Worm (Caenorhabditis elegans) whole organism, late embryonic: Measurements from ENCODE around the gene ZK546.5.

Source experiments
- C38D4.7 ChIP-seq: fragments of 200-800 bp; sonication (Bioruptor generic); optimal IDR thresholded peaks from 2 replicates; lab custom pipeline; 2018; ENCODE audit warnings: mild to moderate bottlenecking, missing genetic modification characterization, moderate library complexity, missing compliant biosample characterization
- ama-1 ChIP-seq: fragments of 150-350 bp; optimal IDR thresholded peaks from 2 replicates; lab custom pipeline; 2014
- dve-1 ChIP-seq: sonication (generic microtip); optimal IDR thresholded peaks from 2 replicates; lab custom pipeline; 2017; ENCODE audit warnings: antibody characterized with exemption, mild to moderate bottlenecking, missing genetic modification characterization, missing compliant biosample characterization
- hlh-13 ChIP-seq: fragments of 200-800 bp; sonication (Bioruptor generic); optimal IDR thresholded peaks from 2 replicates; lab custom pipeline; 2018; ENCODE audit warnings: mild to moderate bottlenecking, missing genetic modification characterization, missing compliant biosample characterization

DNA sequence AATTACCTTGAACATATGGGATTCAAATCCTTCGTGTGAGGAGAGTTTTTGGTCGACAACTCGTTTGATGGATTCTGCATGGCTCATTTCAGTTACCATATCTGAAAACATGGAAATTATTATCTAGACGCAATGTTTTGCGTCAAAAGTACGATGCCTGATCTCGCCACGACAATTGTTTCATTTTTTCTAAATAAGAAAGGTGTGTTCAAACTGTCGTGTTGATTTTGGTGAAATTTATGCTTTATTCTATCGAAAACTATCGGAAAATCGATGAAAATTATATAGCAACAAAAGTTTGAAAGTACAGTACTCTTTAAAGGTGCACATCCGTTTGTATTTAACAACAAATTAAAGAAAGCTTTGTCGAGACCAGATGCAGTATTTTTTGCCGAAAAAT lies 5.4 kb downstream of the ZK546.5 start, which contains the start of gene cblc-1:
- TF ChIP-seq ama-1, result no peak
- TF ChIP-seq hlh-13 (GFP tag; lab: Kevin White, UChicago), result no peak
- TF ChIP-seq C38D4.7 (GFP tag; lab: Kevin White, UChicago), result no peak
- TF ChIP-seq dve-1 (tag; lab: Kevin White, UChicago), result no peak
